Fruit fly (Drosophila melanogaster): ENCODE measurements around the gene CG14377.

The CG14377 gene

DNA sequence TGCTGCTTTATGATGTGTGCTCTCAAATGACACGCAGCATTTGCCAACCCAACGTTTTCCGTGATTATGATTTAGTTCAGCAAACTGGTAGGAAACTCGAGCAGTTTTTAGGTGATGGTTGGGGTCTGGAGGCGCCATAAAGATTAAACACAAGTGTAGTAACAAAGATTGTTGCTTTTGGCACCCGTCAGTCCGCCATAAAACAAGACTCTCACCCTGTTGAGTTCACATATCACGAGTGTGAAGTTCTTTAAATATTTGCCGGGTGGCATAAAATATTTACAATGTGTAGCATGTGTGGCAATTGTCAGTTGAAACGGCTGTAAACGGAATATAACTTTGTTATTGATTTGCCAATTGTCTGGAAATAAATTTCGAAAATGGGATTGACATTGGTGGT, 44.1 kb downstream of the CG14377 start (continued):
- TF ChIP-seq eyg (GFP tag; optimal IDR thresholded peaks at IDR 0.05), result no peak
- TF ChIP-seq al (GFP tag; IDR thresholded peaks at IDR 0.05), result no peak
- peak; percentile 2 for TF ChIP-seq Fer1 (GFP tag; optimal IDR thresholded peaks at IDR 0.05)
- TF ChIP-seq Meics (GFP tag; optimal IDR thresholded peaks at IDR 0.05), result peak; percentile 41
- no peak for TF ChIP-seq CG2120 (GFP tag; optimal IDR thresholded peaks at IDR 0.05)
- TF ChIP-seq CrebB (tag; optimal IDR thresholded peaks at IDR 0.05), result peak; percentile 2
- TF ChIP-seq scrt (GFP tag; optimal IDR thresholded peaks at IDR 0.05), result peak; percentile 1
- TF ChIP-seq B-H2 (GFP tag; optimal IDR thresholded peaks at IDR 0.05), result peak; percentile 17
- peak; percentile 19 for TF ChIP-seq CG12769 (tag; optimal IDR thresholded peaks at IDR 0.05)
- TF ChIP-seq CG6765 (GFP tag; optimal IDR thresholded peaks at IDR 0.05), result peak; percentile 12
- no peak for TF ChIP-seq CG1792 (GFP tag; optimal IDR thresholded peaks at IDR 0.05)
- no peak for TF ChIP-seq CG34422 (GFP tag; IDR thresholded peaks at IDR 0.05)
- peak; percentile 21 for TF ChIP-seq wek (GFP tag; optimal IDR thresholded peaks at IDR 0.05)
- TF ChIP-seq Max (GFP tag; optimal IDR thresholded peaks at IDR 0.05), result no peak
- TF ChIP-seq schlank (tag; optimal IDR thresholded peaks at IDR 0.05), result peak; percentile 7
- TF ChIP-seq Lhr (GFP tag; optimal IDR thresholded peaks at IDR 0.05), result no peak
- peak; percentile 19 for TF ChIP-seq dmrt99B (tag; optimal IDR thresholded peaks at IDR 0.05)
- TF ChIP-seq pfk (GFP tag; optimal IDR thresholded peaks at IDR 0.05), result no peak
- no peak for TF ChIP-seq CG13624 (GFP tag; optimal IDR thresholded peaks at IDR 0.05)
- no peak for TF ChIP-seq ato (GFP tag; IDR thresholded peaks at IDR 0.05; ENCODE audit: partially characterized antibody)
- TF ChIP-seq YL-1 (GFP tag; optimal IDR thresholded peaks at IDR 0.05), result no peak
- no peak for TF ChIP-seq Mrtf (GFP tag; IDR thresholded peaks at IDR 0.05)
- peak; percentile 15 for TF ChIP-seq CG18619 (GFP tag; optimal IDR thresholded peaks at IDR 0.05)
- TF ChIP-seq danr (GFP tag; IDR thresholded peaks at IDR 0.05), result no peak
- no peak for TF ChIP-seq Adf1 (GFP tag; IDR thresholded peaks at IDR 0.05)
- peak; percentile 27 for TF ChIP-seq ATbp (GFP tag; optimal IDR thresholded peaks at IDR 0.05)

dm6 chr3R:13446048-13446447, 48.4 kb downstream of the CG14377 start:
- TF ChIP-seq ci (GFP tag; IDR thresholded peaks at IDR 0.05) (0 out of 3 replicates have a peak, but pooled peaks have one; percentile 10), fu2 (GFP tag; optimal IDR thresholded peaks at IDR 0.05) (no peak), lab (GFP tag; optimal IDR thresholded peaks at IDR 0.05) (peak; percentile 9), mirr (GFP tag; optimal IDR thresholded peaks at IDR 0.05) (peak; percentile 69), CG12769 (tag; optimal IDR thresholded peaks at IDR 0.05) (peak; percentile 37), grn (GFP tag; optimal IDR thresholded peaks at IDR 0.05) (peak; percentile 55), CG8290 (GFP tag; optimal IDR thresholded peaks at IDR 0.05) (no peak), CG8290 (tag; optimal IDR thresholded peaks at IDR 0.05) (peak in 1 of 2 experiments; percentile 55), Rfx (GFP tag; IDR thresholded peaks at IDR 0.05) (no peak; the same call in 1 of the 2 replicates), scrt (GFP tag; optimal IDR thresholded peaks at IDR 0.05) (no peak), chinmo (GFP tag; IDR thresholded peaks at IDR 0.05; ENCODE audit: partially characterized antibody) (peak; percentile 68; the same call in 2 of the 4 replicates), kni (GFP tag; optimal IDR thresholded peaks at IDR 0.05) (peak; percentile 19), Ets65A (GFP tag) (peak; percentile 51), rib (GFP tag; IDR thresholded peaks at IDR 0.05) (0 out of 2 replicates have a peak, but pooled peaks have one; percentile 34), vvl (GFP tag; IDR thresholded peaks at IDR 0.05) (0 out of 2 replicates have a peak, but pooled peaks have one; percentile 27), CG9932 (GFP tag; IDR thresholded peaks at IDR 0.05) (peak; percentile 16; the same call in 1 of the 2 replicates), CG12071 (GFP tag; optimal IDR thresholded peaks at IDR 0.05) (peak; percentile 52), ATbp (GFP tag; optimal IDR thresholded peaks at IDR 0.05) (peak; percentile 35), Med (GFP tag) (peak; percentile 33), CG2199 (GFP tag; IDR thresholded peaks at IDR 0.05) (peak; percentile 76; the same call in 1 of the 3 replicates), CG11695 (GFP tag; IDR thresholded peaks at IDR 0.05) (no peak), CG7987 (GFP tag; optimal IDR thresholded peaks at IDR 0.05) (peak; percentile 41), GATAe (GFP tag; conservative IDR thresholded peaks at IDR 0.05) (no peak), Nf-YB (GFP tag; optimal IDR thresholded peaks at IDR 0.05) (no peak), CG13894 (tag; optimal IDR thresholded peaks at IDR 0.05) (peak; percentile 28), CG14014 (GFP tag; IDR thresholded peaks at IDR 0.05) (peak; percentile 6; the same call in 1 of the 2 replicates)
